Fruit fly (Drosophila melanogaster): ENCODE measurements around the gene Tim17b1.
A peak's percentile ranks its signal among the peaks of the same experiment; 100 is the strongest.

Tim17b1 gene

dm6 chr3R:5300620-5301019 lies 675 bp downstream of the Tim17b1 start:
- no peak for TF ChIP-seq CG17801 (GFP tag; optimal IDR thresholded peaks at IDR 0.05; ENCODE audit: partially characterized antibody)

dm6 chr3R:5301905-5302304 lies 2.0 kb downstream of the Tim17b1 start:
- no peak for TF ChIP-seq CG17801 (GFP tag; optimal IDR thresholded peaks at IDR 0.05; ENCODE audit: partially characterized antibody)

dm6 chr3R:5302939-5303777 lies 3.2 kb downstream of the Tim17b1 start:
- TF ChIP-seq CG17801 (GFP tag; optimal IDR thresholded peaks at IDR 0.05; ENCODE audit: partially characterized antibody) = no peak

- TF ChIP-seq CG17801 (GFP tag; optimal IDR thresholded peaks at IDR 0.05; ENCODE audit: partially characterized antibody) = no peak
These were observed 6.0 kb downstream of the Tim17b1 start for dm6 chr3R:5305850-5306483.

dm6 chr3R:5308137-5308797 lies 8.3 kb downstream of the Tim17b1 start:
- no peak for TF ChIP-seq CG17801 (GFP tag; optimal IDR thresholded peaks at IDR 0.05; ENCODE audit: partially characterized antibody)

dm6 chr3R:5309234-5309798 lies 9.4 kb downstream of the Tim17b1 start:
- no peak for TF ChIP-seq CG17801 (GFP tag; optimal IDR thresholded peaks at IDR 0.05; ENCODE audit: partially characterized antibody)

dm6 chr3R:5310250-5310649 lies 10.3 kb downstream of the Tim17b1 start:
- TF ChIP-seq CG17801 (GFP tag; optimal IDR thresholded peaks at IDR 0.05; ENCODE audit: partially characterized antibody) = no peak

dm6 chr3R:5315050-5315643 lies 15.2 kb downstream of the Tim17b1 start:
- TF ChIP-seq CG17801 (GFP tag; optimal IDR thresholded peaks at IDR 0.05; ENCODE audit: partially characterized antibody) = no peak

- no peak for TF ChIP-seq CG17801 (GFP tag; optimal IDR thresholded peaks at IDR 0.05; ENCODE audit: partially characterized antibody)
These were observed 15.9 kb downstream of the Tim17b1 start for dm6 chr3R:5315871-5316270.

- TF ChIP-seq CG17801 (GFP tag; optimal IDR thresholded peaks at IDR 0.05; ENCODE audit: partially characterized antibody) = no peak
These were observed 16.8 kb downstream of the Tim17b1 start for dm6 chr3R:5316790-5317189.

dm6 chr3R:5317654-5318129 lies 17.7 kb downstream of the Tim17b1 start:
- peak; percentile 27 for TF ChIP-seq CG17801 (GFP tag; optimal IDR thresholded peaks at IDR 0.05; ENCODE audit: partially characterized antibody)

dm6 chr3R:5319059-5319785 lies 19.3 kb downstream of the Tim17b1 start:
- TF ChIP-seq CG17801 (GFP tag; optimal IDR thresholded peaks at IDR 0.05; ENCODE audit: partially characterized antibody) = no peak

- no peak for TF ChIP-seq CG17801 (GFP tag; optimal IDR thresholded peaks at IDR 0.05; ENCODE audit: partially characterized antibody)
These were observed 20.7 kb downstream of the Tim17b1 start for dm6 chr3R:5320672-5321071.

- TF ChIP-seq CG17801 (GFP tag; optimal IDR thresholded peaks at IDR 0.05; ENCODE audit: partially characterized antibody) = peak; percentile 49
These were observed 22.3 kb downstream of the Tim17b1 start for dm6 chr3R:5322182-5322609.

Data from ovary, adult (tissue).